Fruit fly (Drosophila melanogaster) S2 (cell line): ENCODE results near the gene hoe1.

Experiments
- CG8478 ChIP-seq: fragments of >200 bp; optimal IDR thresholded peaks from 2 replicates; lab custom pipeline; 2018
- CTCF ChIP-seq, 2 experiments: fragments of >200 bp; optimal IDR thresholded peaks; 2 replicates each; lab custom pipeline; 2018

DNA sequence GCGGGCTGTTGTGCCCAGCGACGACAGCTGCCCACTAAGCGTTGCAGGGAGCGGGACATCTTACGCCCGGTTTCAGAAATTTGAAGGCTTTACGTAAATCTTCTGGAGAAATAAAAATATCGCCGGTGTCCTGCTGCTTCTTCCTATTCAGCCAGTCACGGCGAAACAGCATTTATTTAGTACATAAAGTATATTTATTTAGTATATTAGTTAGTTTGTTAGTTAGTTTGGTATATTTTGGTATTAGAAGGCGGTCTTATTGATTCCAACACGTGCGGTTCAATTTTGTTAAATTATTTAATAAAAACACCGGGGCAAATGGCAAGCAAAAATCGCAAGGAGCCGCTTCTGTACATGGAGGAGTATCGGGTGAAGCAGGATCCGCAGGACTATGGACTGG, 36.6 kb upstream of the hoe1 start, which contains the start of the genes Scox and Polr1C:
- TF ChIP-seq CG8478 (lab: Kevin White, UChicago) (no peak), CTCF (optimal IDR thresholded peaks at IDR 0.05; lab: Kevin White, UChicago) (no peak)
